Worm (Caenorhabditis elegans) whole organism, mixed stage, embryonic: ENCODE data around the gene ule-2.

Experiments
- M03D4.4 ChIP-seq: sonication (generic microtip); optimal IDR thresholded peaks from 2 replicates; lab custom pipeline; 2017; ENCODE audit warnings: mild to moderate bottlenecking, missing genetic modification characterization, missing compliant biosample characterization
- bed-3 ChIP-seq: fragments of 200-800 bp; sonication (Bioruptor generic); optimal IDR thresholded peaks from 3 replicates; lab custom pipeline; 2018; ENCODE audit warnings: mild to moderate bottlenecking, missing genetic modification characterization, moderate library complexity, missing compliant biosample characterization
- blmp-1 ChIP-seq: fragments of 150-350 bp; optimal IDR thresholded peaks from 2 replicates; lab custom pipeline; 2014; ENCODE audit warnings: missing biosample characterization, missing genetic modification characterization
- ceh-39 ChIP-seq: fragments of 150-350 bp; optimal IDR thresholded peaks from 2 replicates; lab custom pipeline; 2014; ENCODE audit warnings: missing biosample characterization, missing genetic modification characterization
- ceh-43 ChIP-seq: fragments of 200-800 bp; sonication (Bioruptor generic); optimal IDR thresholded peaks from 2 replicates; lab custom pipeline; 2018; ENCODE audit warnings: mild to moderate bottlenecking, missing genetic modification characterization, moderate library complexity, missing compliant biosample characterization
- ceh-83 ChIP-seq: fragments of 200-800 bp; sonication (Bioruptor generic); optimal IDR thresholded peaks from 2 replicates; lab custom pipeline; 2018; ENCODE audit warnings: mild to moderate bottlenecking, missing genetic modification characterization, missing compliant biosample characterization
- ces-1 ChIP-seq: fragments of 150-350 bp; optimal IDR thresholded peaks from 2 replicates; lab custom pipeline; 2014; ENCODE audit warnings: missing biosample characterization, missing genetic modification reagents, missing genetic modification characterization
- drap-1 ChIP-seq: fragments of 200-800 bp; sonication (Bioruptor generic); optimal IDR thresholded peaks from 3 replicates; lab custom pipeline; 2018; ENCODE audit warnings: mild to moderate bottlenecking, missing genetic modification characterization, missing compliant biosample characterization
- elt-1 ChIP-seq: sonication (generic microtip); optimal IDR thresholded peaks from 2 replicates; lab custom pipeline; 2017; ENCODE audit warnings: missing genetic modification characterization, mild to moderate bottlenecking, missing compliant biosample characterization, antibody characterized with exemption, moderate library complexity, borderline replicate concordance; ENCODE audit not compliant: insufficient read depth
- elt-3 ChIP-seq: fragments of 150-350 bp; optimal IDR thresholded peaks from 2 replicates; lab custom pipeline; 2014; ENCODE audit warnings: missing biosample characterization, missing genetic modification characterization
- flh-1 ChIP-seq: fragments of 200-800 bp; sonication (Bioruptor generic); optimal IDR thresholded peaks from 2 replicates; lab custom pipeline; 2018; ENCODE audit warnings: mild to moderate bottlenecking, missing genetic modification characterization, moderate library complexity, missing compliant biosample characterization
- ham-2 ChIP-seq: fragments of 200-800 bp; sonication (Bioruptor generic); optimal IDR thresholded peaks from 2 replicates; lab custom pipeline; 2018; ENCODE audit warnings: mild to moderate bottlenecking, missing genetic modification characterization, missing compliant biosample characterization
- hlh-1 ChIP-seq: fragments of 150-350 bp; optimal IDR thresholded peaks from 2 replicates; lab custom pipeline; 2014; ENCODE audit warnings: missing biosample characterization, missing genetic modification reagents, missing genetic modification characterization
- lin-13 ChIP-seq: fragments of 150-350 bp; optimal IDR thresholded peaks from 2 replicates; lab custom pipeline; 2014; ENCODE audit warnings: missing biosample characterization, missing genetic modification characterization
- lin-32 ChIP-seq: fragments of 200-800 bp; sonication (Bioruptor generic); optimal IDR thresholded peaks from 2 replicates; lab custom pipeline; 2018; ENCODE audit warnings: mild to moderate bottlenecking, missing genetic modification characterization, missing compliant biosample characterization
- lsy-2 ChIP-seq: fragments of 150-350 bp; optimal IDR thresholded peaks from 2 replicates; lab custom pipeline; 2014; ENCODE audit warnings: missing biosample characterization, missing genetic modification characterization
- mab-5 ChIP-seq: fragments of 150-350 bp; optimal IDR thresholded peaks from 2 replicates; lab custom pipeline; 2014; ENCODE audit warnings: missing biosample characterization, missing genetic modification characterization
- mep-1 ChIP-seq: fragments of 150-350 bp; optimal IDR thresholded peaks from 2 replicates; lab custom pipeline; 2017; ENCODE audit warnings: missing biosample characterization, missing genetic modification reagents, missing genetic modification characterization, inconsistent platforms
- mls-2 ChIP-seq: sonication (generic microtip); optimal IDR thresholded peaks from 2 replicates; lab custom pipeline; 2016; ENCODE audit warnings: mild to moderate bottlenecking, missing genetic modification characterization, moderate library complexity, missing compliant biosample characterization
- nhr-12 ChIP-seq: fragments of 150-350 bp; optimal IDR thresholded peaks from 2 replicates; lab custom pipeline; 2014; ENCODE audit warnings: missing biosample characterization, missing genetic modification characterization
- nhr-237 ChIP-seq: fragments of 150-350 bp; optimal IDR thresholded peaks from 2 replicates; lab custom pipeline; 2014; ENCODE audit warnings: missing biosample characterization, missing genetic modification characterization
- nhr-28 ChIP-seq: fragments of 150-350 bp; optimal IDR thresholded peaks from 2 replicates; lab custom pipeline; 2014; ENCODE audit warnings: missing biosample characterization, missing genetic modification characterization
- nhr-76 ChIP-seq: sonication (generic microtip); optimal IDR thresholded peaks from 2 replicates; lab custom pipeline; 2017; ENCODE audit warnings: missing biosample characterization, missing genetic modification characterization
- pha-4 ChIP-seq: fragments of 150-350 bp; optimal IDR thresholded peaks from 2 replicates; lab custom pipeline; 2018; ENCODE audit warnings: missing biosample characterization, missing genetic modification reagents, missing genetic modification characterization
- sem-2 ChIP-seq: fragments of 200-800 bp; sonication (Bioruptor generic); optimal IDR thresholded peaks from 2 replicates; lab custom pipeline; 2018; ENCODE audit warnings: mild to moderate bottlenecking, missing genetic modification characterization, missing compliant biosample characterization
- snpc-4 ChIP-seq: fragments of 150-350 bp; optimal IDR thresholded peaks from 2 replicates; lab custom pipeline; 2014; ENCODE audit warnings: missing biosample characterization, missing genetic modification characterization
- sptf-1 ChIP-seq: sonication (generic microtip); optimal IDR thresholded peaks from 2 replicates; lab custom pipeline; 2017; ENCODE audit warnings: mild to moderate bottlenecking, missing genetic modification characterization, moderate library complexity, missing compliant biosample characterization
- tbx-8 ChIP-seq: fragments of 200-800 bp; sonication (Bioruptor generic); optimal IDR thresholded peaks from 2 replicates; lab custom pipeline; 2018; ENCODE audit warnings: mild to moderate bottlenecking, missing genetic modification characterization, moderate library complexity, missing compliant biosample characterization
- unc-120 ChIP-seq: sonication (generic microtip); optimal IDR thresholded peaks from 2 replicates; lab custom pipeline; 2017; ENCODE audit warnings: missing genetic modification characterization, missing compliant biosample characterization; ENCODE audit not compliant: poor library complexity, severe bottlenecking
- unc-39 ChIP-seq: fragments of 150-350 bp; optimal IDR thresholded peaks from 2 replicates; lab custom pipeline; 2014; ENCODE audit warnings: missing biosample characterization, missing genetic modification characterization
- unc-62 ChIP-seq: fragments of 150-350 bp; optimal IDR thresholded peaks from 2 replicates; lab custom pipeline; 2014; ENCODE audit warnings: missing biosample characterization, missing genetic modification reagents, missing genetic modification characterization
- zip-8 ChIP-seq: fragments of 150-350 bp; optimal IDR thresholded peaks from 2 replicates; lab custom pipeline; 2014; ENCODE audit warnings: missing biosample characterization, missing genetic modification characterization
- ztf-11 ChIP-seq: fragments of 150-350 bp; optimal IDR thresholded peaks from 2 replicates; lab custom pipeline; 2014; ENCODE audit warnings: missing biosample characterization, missing genetic modification characterization

Gene ule-2

DNA sequence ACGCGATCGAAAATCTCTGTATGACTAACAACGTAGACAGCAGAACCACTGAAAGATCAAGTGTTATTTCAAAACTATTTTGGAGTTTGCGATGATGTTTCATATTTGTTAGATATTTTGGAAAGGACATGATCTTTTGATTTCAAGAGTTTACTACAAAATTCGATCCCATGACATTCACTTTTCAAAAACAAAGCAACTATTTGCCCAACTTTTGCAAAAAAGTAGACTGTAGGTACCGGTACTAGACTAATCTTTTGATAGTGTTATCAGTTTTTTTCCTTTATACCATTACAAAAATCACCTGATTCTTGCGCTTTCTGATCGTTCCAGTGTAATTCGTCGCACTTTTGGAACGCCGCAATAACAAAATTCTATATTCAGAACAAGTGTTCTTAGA lies 14.9 kb upstream of the ule-2 start:
- TF ChIP-seq ceh-83 (GFP tag; lab: Kevin White, UChicago) (no peak), hlh-1 (tag; lab: Kevin White, UChicago) (no peak), sptf-1 (tag; lab: Kevin White, UChicago) (no peak), zip-8 (no peak), nhr-76 (no peak), unc-62 (GFP tag; lab: Kevin White, UChicago) (no peak), lin-32 (GFP tag; lab: Kevin White, UChicago) (no peak), ztf-11 (tag; lab: Kevin White, UChicago) (no peak), snpc-4 (tag; lab: Kevin White, UChicago) (no peak), unc-39 (tag; lab: Kevin White, UChicago) (no peak), lsy-2 (tag; lab: Kevin White, UChicago) (no peak), bed-3 (GFP tag; lab: Kevin White, UChicago) (no peak), ceh-39 (tag; lab: Kevin White, UChicago) (no peak), drap-1 (GFP tag; lab: Kevin White, UChicago) (no peak), elt-3 (tag; lab: Kevin White, UChicago) (no peak), elt-1 (no peak)

ce11 chrIV:14620543-14620942 lies 14.4 kb upstream of the ule-2 start:
- TF ChIP-seq flh-1 (GFP tag; lab: Kevin White, UChicago) (no peak), ztf-11 (tag; lab: Kevin White, UChicago) (no peak), M03D4.4 (tag; lab: Kevin White, UChicago) (no peak), mep-1 (tag; lab: Kevin White, UChicago) (peak; percentile 52), ham-2 (GFP tag; lab: Kevin White, UChicago) (no peak), blmp-1 (tag; lab: Kevin White, UChicago) (no peak), ceh-43 (GFP tag; lab: Kevin White, UChicago) (no peak), sptf-1 (tag; lab: Kevin White, UChicago) (peak; percentile 50), bed-3 (GFP tag; lab: Kevin White, UChicago) (no peak), nhr-76 (no peak), ces-1 (GFP tag; lab: Kevin White, UChicago) (peak; percentile 34), snpc-4 (tag; lab: Kevin White, UChicago) (no peak), unc-120 (tag; lab: Kevin White, UChicago) (peak; percentile 12), nhr-28 (no peak), ceh-39 (tag; lab: Kevin White, UChicago) (no peak), lin-32 (GFP tag; lab: Kevin White, UChicago) (peak; percentile 16), elt-3 (tag; lab: Kevin White, UChicago) (no peak), tbx-8 (GFP tag; lab: Kevin White, UChicago) (no peak), nhr-12 (tag; lab: Kevin White, UChicago) (no peak), lin-13 (tag; lab: Kevin White, UChicago) (no peak), hlh-1 (tag; lab: Kevin White, UChicago) (no peak), ceh-83 (GFP tag; lab: Kevin White, UChicago) (no peak), sem-2 (GFP tag; lab: Kevin White, UChicago) (no peak)

DNA sequence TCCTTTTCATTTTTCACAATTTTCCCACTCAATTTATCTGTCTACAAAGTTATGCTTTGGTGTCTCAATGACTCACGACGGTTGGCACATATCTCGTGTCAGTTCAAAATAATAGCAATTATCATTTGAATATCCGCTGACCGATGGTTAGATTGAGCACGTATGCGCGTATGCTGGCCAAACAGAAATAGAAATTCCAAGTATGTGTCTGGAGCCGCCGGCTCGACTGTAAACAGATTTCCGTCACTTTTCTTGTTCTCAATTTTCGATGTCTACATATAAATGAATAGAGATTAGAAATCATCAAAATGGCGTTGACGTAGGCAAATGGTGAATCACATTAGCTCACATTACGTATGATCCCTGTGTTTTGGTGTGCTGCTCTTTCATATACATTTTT lies 13.8 kb upstream of the ule-2 start:
- no peak for TF ChIP-seq elt-1
- TF ChIP-seq unc-62 (GFP tag; lab: Kevin White, UChicago): no peak
- TF ChIP-seq ces-1 (GFP tag; lab: Kevin White, UChicago): no peak
- TF ChIP-seq mab-5 (tag; lab: Kevin White, UChicago): no peak
- TF ChIP-seq drap-1 (GFP tag; lab: Kevin White, UChicago): no peak
- TF ChIP-seq lin-32 (GFP tag; lab: Kevin White, UChicago): no peak
- no peak for TF ChIP-seq zip-8
- no peak for TF ChIP-seq snpc-4 (tag; lab: Kevin White, UChicago)
- TF ChIP-seq M03D4.4 (tag; lab: Kevin White, UChicago): no peak
- no peak for TF ChIP-seq unc-120 (tag; lab: Kevin White, UChicago)
- TF ChIP-seq ceh-83 (GFP tag; lab: Kevin White, UChicago): no peak
- TF ChIP-seq pha-4 (tag; lab: Kevin White, UChicago): no peak
- TF ChIP-seq ztf-11 (tag; lab: Kevin White, UChicago): no peak
- TF ChIP-seq unc-39 (tag; lab: Kevin White, UChicago): no peak
- no peak for TF ChIP-seq sem-2 (GFP tag; lab: Kevin White, UChicago)
- no peak for TF ChIP-seq flh-1 (GFP tag; lab: Kevin White, UChicago)

DNA sequence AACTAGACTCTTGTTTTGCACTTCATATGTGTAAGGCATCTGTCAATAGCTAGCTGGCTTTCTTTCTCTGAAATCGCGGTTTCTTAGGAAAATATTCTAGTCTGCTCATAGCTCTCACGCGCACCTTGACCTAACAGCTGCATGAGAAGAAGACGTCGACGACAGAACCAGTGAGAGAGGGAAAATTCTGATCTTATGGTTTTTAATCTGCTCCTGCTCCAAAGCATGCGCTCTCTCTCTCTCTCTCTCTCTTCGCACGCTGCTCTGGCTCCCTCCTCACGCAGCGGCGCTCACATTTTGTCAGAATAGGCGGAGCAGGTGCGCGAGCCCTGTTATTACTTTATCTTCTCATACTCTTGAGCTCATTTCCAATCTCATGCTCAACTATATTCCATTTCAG lies 12.8 kb upstream of the ule-2 start:
- TF ChIP-seq nhr-12 (tag; lab: Kevin White, UChicago): no peak
- no peak for TF ChIP-seq pha-4 (tag; lab: Kevin White, UChicago)
- TF ChIP-seq flh-1 (GFP tag; lab: Kevin White, UChicago): no peak
- no peak for TF ChIP-seq ceh-43 (GFP tag; lab: Kevin White, UChicago)
- TF ChIP-seq nhr-237 (tag; lab: Kevin White, UChicago): no peak
- no peak for TF ChIP-seq elt-1
- no peak for TF ChIP-seq blmp-1 (tag; lab: Kevin White, UChicago)
- TF ChIP-seq unc-120 (tag; lab: Kevin White, UChicago): no peak
- TF ChIP-seq lin-13 (tag; lab: Kevin White, UChicago): no peak
- no peak for TF ChIP-seq drap-1 (GFP tag; lab: Kevin White, UChicago)
- no peak for TF ChIP-seq sem-2 (GFP tag; lab: Kevin White, UChicago)
- no peak for TF ChIP-seq hlh-1 (tag; lab: Kevin White, UChicago)
- TF ChIP-seq ztf-11 (tag; lab: Kevin White, UChicago): no peak
- TF ChIP-seq mls-2 (tag; lab: Kevin White, UChicago): no peak
- TF ChIP-seq ceh-39 (tag; lab: Kevin White, UChicago): no peak
- TF ChIP-seq sptf-1 (tag; lab: Kevin White, UChicago): no peak
- TF ChIP-seq tbx-8 (GFP tag; lab: Kevin White, UChicago): no peak
- no peak for TF ChIP-seq nhr-28
- no peak for TF ChIP-seq zip-8
